Worm (Caenorhabditis elegans) whole organism, L1 larva: ENCODE data around the gene nlp-35.

Source experiments
- egl-13 ChIP-seq: sonication (generic microtip); optimal IDR thresholded peaks from 2 replicates; lab custom pipeline; 2016; ENCODE audit warnings: missing genotype, missing genetic modification reagents, missing genetic modification characterization, missing compliant biosample characterization
- egl-27 ChIP-seq, 2 experiments: fragments of 150-350 bp in 1 of 2; sonication (generic microtip); optimal IDR thresholded peaks; 3 replicates each; lab custom pipeline; 2017 to 2018; ENCODE audit warnings: missing biosample characterization in 2 of 2, missing genetic modification characterization in 2 of 2, missing genetic modification reagents in 2 of 2
- pag-3 ChIP-seq: sonication (generic microtip); optimal IDR thresholded peaks from 2 replicates; lab custom pipeline; 2017; ENCODE audit warnings: missing genetic modification characterization, mild to moderate bottlenecking, missing compliant biosample characterization, antibody characterized with exemption, borderline replicate concordance; ENCODE audit not compliant: insufficient read depth
- tbx-2 ChIP-seq: sonication (generic microtip); optimal IDR thresholded peaks from 2 replicates; lab custom pipeline; 2016; ENCODE audit warnings: missing genetic modification characterization, missing compliant biosample characterization
- ztf-4 ChIP-seq: fragments of 150-350 bp; optimal IDR thresholded peaks from 2 replicates; lab custom pipeline; 2014; ENCODE audit warnings: missing biosample characterization, missing genetic modification characterization

ce11 chrIV:9485040-9485439 lies 33.7 kb downstream of the nlp-35 start, which contains the start of gene gadr-2:
- TF ChIP-seq pag-3 (tag; lab: Kevin White, UChicago), result no peak
- TF ChIP-seq ztf-4, result no peak
- no peak for TF ChIP-seq egl-27 (tag; optimal IDR thresholded peaks at IDR 0.05; lab: Kevin White, UChicago)
- TF ChIP-seq tbx-2 (tag; lab: Kevin White, UChicago), result no peak
- no peak for TF ChIP-seq egl-13 (tag; lab: Kevin White, UChicago)
